Worm (Caenorhabditis elegans) whole organism, late embryonic: ENCODE results near the gene K05B2.2.

Experiments
- ama-1 ChIP-seq: fragments of 150-350 bp; optimal IDR thresholded peaks from 2 replicates; lab custom pipeline; 2014
- hlh-30 ChIP-seq: sonication (generic microtip); optimal IDR thresholded peaks from 2 replicates; lab custom pipeline; 2017; ENCODE audit warnings: antibody characterized with exemption, missing genetic modification characterization, missing compliant biosample characterization; ENCODE audit not compliant: insufficient read depth
- pha-4 ChIP-seq: fragments of 150-350 bp; optimal IDR thresholded peaks from 2 replicates; lab custom pipeline; 2018; ENCODE audit warnings: missing biosample characterization, missing genetic modification reagents, missing genetic modification characterization
- syd-9 ChIP-seq: sonication (generic microtip); optimal IDR thresholded peaks from 2 replicates; lab custom pipeline; 2016; ENCODE audit warnings: mild to moderate bottlenecking, missing genetic modification characterization, moderate library complexity, missing compliant biosample characterization

DNA sequence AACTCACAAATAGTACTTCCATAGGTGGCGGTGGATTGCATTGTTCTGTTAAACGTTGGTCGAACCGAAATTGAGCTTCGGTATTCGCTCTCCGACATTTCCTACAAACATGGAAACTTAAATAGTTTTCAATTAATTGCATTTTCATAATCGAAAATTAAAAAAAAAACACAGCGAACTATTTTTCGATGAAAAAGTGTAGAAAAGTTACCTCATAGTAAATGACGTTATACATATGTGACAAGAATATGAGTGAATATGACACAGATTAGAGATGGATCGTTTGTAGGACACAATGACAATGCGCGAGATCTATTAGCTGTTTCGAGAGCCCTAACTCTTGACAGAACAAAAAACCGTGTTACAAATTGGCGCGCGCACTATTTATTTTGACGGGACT, 10.0 kb downstream of the K05B2.2 start, which contains the start of gene ifa-4:
- no peak for TF ChIP-seq pha-4 (tag; lab: Kevin White, UChicago)
- no peak for TF ChIP-seq ama-1 (lab: Kevin White, UChicago)
- no peak for TF ChIP-seq hlh-30 (tag; lab: Kevin White, UChicago)
- no peak for TF ChIP-seq syd-9 (tag; lab: Kevin White, UChicago)
